Worm (Caenorhabditis elegans): ENCODE measurements around the gene cks-1.
A peak's percentile ranks its signal among the peaks of the same experiment; 100 is the strongest.

The cks-1 gene

DNA sequence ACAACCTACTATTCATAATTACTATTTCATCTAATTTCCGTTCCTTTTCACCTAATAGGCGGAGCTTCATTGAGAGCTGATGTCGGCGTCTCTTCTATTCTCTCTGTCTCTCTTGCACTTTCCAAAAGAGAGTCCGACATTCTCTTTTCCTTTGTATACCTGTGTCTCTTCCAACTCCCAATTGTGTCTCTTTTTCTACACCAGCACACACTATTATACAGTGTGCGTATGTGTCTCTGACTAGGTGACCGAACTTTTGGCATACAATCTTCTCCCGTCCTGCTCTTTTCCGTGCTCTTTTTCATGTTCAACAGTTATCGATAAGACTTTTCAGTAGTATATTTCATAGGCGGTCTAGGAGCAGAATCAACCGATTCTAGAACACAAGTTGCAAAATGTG lies 26.5 kb downstream of the cks-1 start:
- TF ChIP-seq pha-4 (tag; optimal IDR thresholded peaks at IDR 0.05) (peak; percentile 14), ceh-39 (tag; optimal IDR thresholded peaks at IDR 0.05) (no peak)

DNA sequence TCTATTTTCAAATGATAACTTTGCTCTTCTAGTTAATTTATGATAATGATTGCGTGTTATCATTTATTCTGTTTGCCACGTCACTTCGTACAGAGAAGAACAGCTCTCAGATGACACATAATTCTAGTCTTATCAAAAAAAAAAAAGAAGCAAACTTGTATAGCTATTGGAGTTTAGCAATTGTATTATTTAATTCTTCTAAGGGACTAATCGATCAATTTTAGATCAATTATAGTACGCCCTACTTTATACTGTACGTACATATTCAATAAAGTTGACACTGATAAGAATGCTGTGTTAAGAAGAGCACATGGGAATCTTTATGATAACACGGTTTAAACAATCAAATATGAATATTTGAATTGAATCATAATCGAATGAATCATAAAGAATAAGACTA lies 28.6 kb downstream of the cks-1 start:
- no peak for TF ChIP-seq mep-1 (tag; optimal IDR thresholded peaks at IDR 0.05)
- no peak for TF ChIP-seq mab-5 (tag; optimal IDR thresholded peaks at IDR 0.05)
- TF ChIP-seq elt-1 (tag; optimal IDR thresholded peaks at IDR 0.05; ENCODE audit: borderline replicate concordance, insufficient read depth) = no peak
- TF ChIP-seq nhr-2 (tag; optimal IDR thresholded peaks at IDR 0.05) = no peak
- TF ChIP-seq ceh-83 (GFP tag; optimal IDR thresholded peaks at IDR 0.05) = no peak
- no peak for TF ChIP-seq elt-3 (tag; optimal IDR thresholded peaks at IDR 0.05)
- TF ChIP-seq bed-3 (GFP tag; optimal IDR thresholded peaks at IDR 0.05) = no peak
- no peak for TF ChIP-seq lsy-2 (tag; optimal IDR thresholded peaks at IDR 0.05)
- TF ChIP-seq nhr-12 (tag; optimal IDR thresholded peaks at IDR 0.05) = no peak
- no peak for TF ChIP-seq unc-39 (tag; optimal IDR thresholded peaks at IDR 0.05)
- TF ChIP-seq mls-2 (tag; optimal IDR thresholded peaks at IDR 0.05) = no peak
- TF ChIP-seq unc-120 (tag; optimal IDR thresholded peaks at IDR 0.05; ENCODE audit: poor library complexity, severe bottlenecking) = no peak
- TF ChIP-seq unc-62 (GFP tag; optimal IDR thresholded peaks at IDR 0.05) = no peak
- no peak for TF ChIP-seq lin-13 (tag; optimal IDR thresholded peaks at IDR 0.05)
- TF ChIP-seq pha-4 (tag; optimal IDR thresholded peaks at IDR 0.05) = no peak
- no peak for TF ChIP-seq M03D4.4 (tag; optimal IDR thresholded peaks at IDR 0.05)
- no peak for TF ChIP-seq snpc-4 (tag; optimal IDR thresholded peaks at IDR 0.05)
- TF ChIP-seq nhr-237 (tag; optimal IDR thresholded peaks at IDR 0.05) = no peak
- TF ChIP-seq cnd-1 (tag; optimal IDR thresholded peaks at IDR 0.05) = no peak
- no peak for TF ChIP-seq ceh-39 (tag; optimal IDR thresholded peaks at IDR 0.05)

DNA sequence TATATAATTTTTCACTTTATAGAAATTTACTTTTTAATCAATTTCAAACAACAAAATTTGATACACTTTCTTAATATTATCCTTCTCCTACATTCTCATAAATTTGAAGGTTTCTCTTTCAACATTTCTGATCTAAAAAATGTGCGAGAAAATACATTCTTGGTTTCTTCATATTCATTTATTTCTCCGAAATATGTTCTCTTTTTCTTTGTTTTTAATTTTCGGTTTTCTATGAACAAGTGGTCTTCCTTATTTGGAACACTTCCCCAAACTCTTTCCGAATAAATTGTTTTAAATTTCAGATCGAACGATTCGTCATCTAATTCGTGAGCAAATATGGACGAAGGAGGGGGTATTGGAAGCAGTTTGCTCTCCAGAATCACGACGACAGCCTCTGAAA lies 45.4 kb downstream of the cks-1 start, which contains the start of gene npr-22:
Gene npr-22 (plus strand): TSS at position 301 of the 400 bp plus-strand sequence.
- TF ChIP-seq zip-8 (tag; optimal IDR thresholded peaks at IDR 0.05) (no peak), unc-39 (tag; optimal IDR thresholded peaks at IDR 0.05) (no peak), drap-1 (GFP tag; optimal IDR thresholded peaks at IDR 0.05) (no peak), tbx-8 (GFP tag; optimal IDR thresholded peaks at IDR 0.05) (no peak), cnd-1 (tag; optimal IDR thresholded peaks at IDR 0.05) (no peak), mep-1 (tag; optimal IDR thresholded peaks at IDR 0.05) (no peak)
